Fruit fly (Drosophila melanogaster) whole organism, pupa: ENCODE measurements around the gene CG34462.

ENCODE experiments used
- CG13204 ChIP-seq: fragments of 200-800 bp; sonication (Bioruptor generic); optimal IDR thresholded peaks from 2 replicates; lab custom pipeline; 2018; ENCODE audit warnings: missing biosample characterization, mild to moderate bottlenecking, missing genetic modification characterization, moderate library complexity
- CG14655 ChIP-seq: fragments of 200-800 bp; sonication (Bioruptor generic); optimal IDR thresholded peaks from 3 replicates; lab custom pipeline; 2017; ENCODE audit warnings: mild to moderate bottlenecking, missing biosample characterization, missing genetic modification reagents, missing genetic modification characterization
- CG15710 ChIP-seq: fragments of 200-800 bp; sonication (Bioruptor generic); optimal IDR thresholded peaks from 2 replicates; lab custom pipeline; 2018; ENCODE audit warnings: missing biosample characterization, mild to moderate bottlenecking, missing genetic modification characterization, moderate library complexity
- CG17806 ChIP-seq: fragments of 200-800 bp; sonication (Bioruptor generic); optimal IDR thresholded peaks from 2 replicates; lab custom pipeline; 2018; ENCODE audit warnings: missing biosample characterization, mild to moderate bottlenecking, missing genetic modification characterization, moderate library complexity
- Ets98B ChIP-seq: fragments of 200-800 bp; sonication (Bioruptor generic); IDR thresholded peaks from 2 replicates; pipeline ENCODE4 v1.3.6; 2022; ENCODE audit warnings: missing biosample characterization, missing genetic modification characterization

- TF ChIP-seq CG17806 (tag; lab: Kevin White, UChicago) (no peak), CG13204 (GFP tag; lab: Kevin White, UChicago) (no peak), CG14655 (no peak), CG15710 (tag; lab: Kevin White, UChicago) (no peak), Ets98B (no peak)
Observed at dm6 chr3L:8333574-8333973, 5.2 kb downstream of the CG34462 start.
